Worm (Caenorhabditis elegans): Measurements from ENCODE around the gene lon-3.

ce11 chrV:12198545-12198944 lies at the start of gene lon-3:
- no peak for TF ChIP-seq nhr-77 (tag; optimal IDR thresholded peaks at IDR 0.05)
- TF ChIP-seq blmp-1 (tag; optimal IDR thresholded peaks at IDR 0.05) = no peak
- no peak for TF ChIP-seq lin-13 (GFP tag; optimal IDR thresholded peaks at IDR 0.05)
- TF ChIP-seq alr-1 (tag; optimal IDR thresholded peaks at IDR 0.05; ENCODE audit: borderline replicate concordance) = no peak
- no peak for TF ChIP-seq hlh-17 (GFP tag; optimal IDR thresholded peaks at IDR 0.05; ENCODE audit: borderline replicate concordance)
- no peak for TF ChIP-seq nhr-11 (tag; optimal IDR thresholded peaks at IDR 0.05)
- no peak for TF ChIP-seq dsc-1 (tag; optimal IDR thresholded peaks at IDR 0.05)
- TF ChIP-seq pqm-1 (tag; optimal IDR thresholded peaks at IDR 0.05) = no peak
- TF ChIP-seq ztf-4 (tag; optimal IDR thresholded peaks at IDR 0.05) = no peak

Data from whole organism, L1 larva.